Worm (Caenorhabditis elegans) whole organism, young adult: ENCODE measurements around the gene col-118.

Experiments used
- C17E4.6 ChIP-seq: fragments of 200-800 bp; sonication (Bioruptor generic); IDR thresholded peaks from 2 replicates; pipeline ENCODE4 v1.3.6; 2022; ENCODE audit warnings: missing genetic modification reagents, missing genetic modification characterization, missing compliant biosample characterization
- D2030.7 ChIP-seq: fragments of 200-800 bp; sonication (Bioruptor generic); IDR thresholded peaks from 2 replicates; pipeline ENCODE4 v1.3.6; 2022; ENCODE audit warnings: missing genetic modification reagents, missing genetic modification characterization, missing compliant biosample characterization
- F22D6.2 ChIP-seq: sonication (generic microtip); optimal IDR thresholded peaks from 2 replicates; lab custom pipeline; 2016; ENCODE audit warnings: mild to moderate bottlenecking, missing genetic modification characterization, missing compliant biosample characterization
- F49E8.2 ChIP-seq: sonication (generic microtip); optimal IDR thresholded peaks from 3 replicates; lab custom pipeline; 2017; ENCODE audit warnings: missing genetic modification characterization, mild to moderate bottlenecking, missing compliant biosample characterization, antibody characterized with exemption, moderate library complexity; ENCODE audit not compliant: insufficient read depth
- F52B5.7 ChIP-seq: sonication (generic microtip); optimal IDR thresholded peaks from 2 replicates; lab custom pipeline; 2016; ENCODE audit warnings: mild to moderate bottlenecking, missing genetic modification characterization, missing compliant biosample characterization
- F57A8.1 ChIP-seq: fragments of 200-800 bp; sonication (Bioruptor generic); optimal IDR thresholded peaks from 2 replicates; lab custom pipeline; 2018; ENCODE audit warnings: mild to moderate bottlenecking, missing genetic modification characterization, moderate library complexity, missing compliant biosample characterization
- T26A5.8 ChIP-seq: sonication (generic microtip); optimal IDR thresholded peaks from 2 replicates; lab custom pipeline; 2016; ENCODE audit warnings: missing genetic modification characterization, missing compliant biosample characterization
- Y56A3A.18 ChIP-seq: fragments of 200-800 bp; sonication (Bioruptor generic); IDR thresholded peaks from 2 replicates; pipeline ENCODE4 v1.3.6; 2022; ENCODE audit warnings: missing genetic modification reagents, missing genetic modification characterization, missing compliant biosample characterization
- Y67H2A.10 ChIP-seq: fragments of 200-800 bp; sonication (Bioruptor generic); conservative IDR thresholded peaks from 2 replicates; pipeline ENCODE4 v1.3.6; 2022; ENCODE audit warnings: missing genetic modification reagents, missing genetic modification characterization, missing compliant biosample characterization
- ZK185.1 ChIP-seq: sonication (generic microtip); optimal IDR thresholded peaks from 2 replicates; lab custom pipeline; 2016; ENCODE audit warnings: mild to moderate bottlenecking, missing genetic modification characterization, missing compliant biosample characterization; ENCODE audit not compliant: poor library complexity, severe bottlenecking
- akir-1 ChIP-seq: fragments of 200-800 bp; sonication (Bioruptor generic); optimal IDR thresholded peaks from 2 replicates; lab custom pipeline; 2018; ENCODE audit warnings: mild to moderate bottlenecking, missing genetic modification characterization, moderate library complexity, missing compliant biosample characterization
- ama-1 ChIP-seq, 3 experiments: fragments of 150-350 bp in 1 of 3; sonication (generic microtip) in 2 of 3; optimal IDR thresholded peaks; 2 replicates each; lab custom pipeline; 2014 to 2018; ENCODE audit warnings: missing biosample characterization in 2 of 3, missing genetic modification characterization in 2 of 3, missing genetic modification reagents in 2 of 3
- attf-3 ChIP-seq: fragments of 200-800 bp; sonication (Bioruptor generic); conservative IDR thresholded peaks from 2 replicates; pipeline ENCODE4 v1.3.6; 2022; ENCODE audit warnings: missing genetic modification reagents, missing genetic modification characterization, missing compliant biosample characterization
- cebp-2 ChIP-seq: fragments of 200-800 bp; sonication (Bioruptor generic); IDR thresholded peaks from 2 replicates; pipeline ENCODE4 v1.3.6; 2022; ENCODE audit warnings: missing genetic modification characterization, missing compliant biosample characterization
- ceh-58 ChIP-seq: fragments of 200-800 bp; sonication (Bioruptor generic); IDR thresholded peaks from 2 replicates; pipeline ENCODE4 v1.3.6; 2022; ENCODE audit warnings: missing genetic modification characterization, missing compliant biosample characterization
- chd-7 ChIP-seq: sonication (generic microtip); optimal IDR thresholded peaks from 2 replicates; lab custom pipeline; 2016; ENCODE audit warnings: mild to moderate bottlenecking, missing genetic modification characterization, moderate library complexity, missing compliant biosample characterization
- dpff-1 ChIP-seq: sonication (generic microtip); optimal IDR thresholded peaks from 2 replicates; lab custom pipeline; 2017; ENCODE audit warnings: mild to moderate bottlenecking, missing genetic modification characterization, missing compliant biosample characterization
- efl-1 ChIP-seq: fragments of 150-350 bp; optimal IDR thresholded peaks from 2 replicates; lab custom pipeline; 2014; ENCODE audit warnings: missing biosample characterization, missing genetic modification reagents, missing genetic modification characterization
- egrh-3 ChIP-seq: fragments of 200-800 bp; sonication (Bioruptor generic); IDR thresholded peaks from 2 replicates; pipeline ENCODE4 v1.3.6; 2022; ENCODE audit warnings: missing genetic modification reagents, missing genetic modification characterization, missing compliant biosample characterization
- ekl-4 ChIP-seq: fragments of 200-800 bp; sonication (Bioruptor generic); IDR thresholded peaks from 2 replicates; pipeline ENCODE4 v1.3.6; 2022; ENCODE audit warnings: missing genetic modification reagents, missing genetic modification characterization, missing compliant biosample characterization
- him-1 ChIP-seq: sonication (generic microtip); optimal IDR thresholded peaks from 2 replicates; lab custom pipeline; 2016; ENCODE audit warnings: missing genotype, missing genetic modification reagents, missing genetic modification characterization, missing compliant biosample characterization
- hlh-26 ChIP-seq: fragments of 200-800 bp; sonication (Bioruptor generic); conservative IDR thresholded peaks from 2 replicates; pipeline ENCODE4 v1.3.6; 2022; ENCODE audit warnings: missing genetic modification reagents, missing genetic modification characterization, missing compliant biosample characterization
- hmg-1.2 ChIP-seq: fragments of 200-800 bp; sonication (Bioruptor generic); IDR thresholded peaks from 2 replicates; pipeline ENCODE4 v1.3.6; 2022; ENCODE audit warnings: missing genetic modification reagents, missing genetic modification characterization, missing compliant biosample characterization
- hrde-1 ChIP-seq: sonication (generic microtip); optimal IDR thresholded peaks from 2 replicates; lab custom pipeline; 2016; ENCODE audit warnings: missing genetic modification characterization, mild to moderate bottlenecking, missing compliant biosample characterization, moderate library complexity, missing genotype, missing genetic modification reagents, borderline replicate concordance
- let-607 ChIP-seq, 2 experiments: fragments of 200-800 bp in 1 of 2; sonication (Bioruptor generic) in 1 of 2; sonication (generic microtip) in 1 of 2; optimal IDR thresholded peaks; 2 replicates each; lab custom pipeline; 2016 to 2018; ENCODE audit warnings: mild to moderate bottlenecking in 2 of 2, missing compliant biosample characterization in 2 of 2, missing genetic modification characterization in 2 of 2, moderate library complexity in 2 of 2, missing genotype in 1 of 2
- lin-26 ChIP-seq: fragments of 200-800 bp; sonication (Bioruptor generic); IDR thresholded peaks from 2 replicates; pipeline ENCODE4 v1.3.6; 2022; ENCODE audit warnings: missing genetic modification reagents, missing genetic modification characterization, missing compliant biosample characterization
- lsl-1 ChIP-seq: fragments of 200-800 bp; sonication (Bioruptor generic); optimal IDR thresholded peaks from 2 replicates; lab custom pipeline; 2018; ENCODE audit warnings: mild to moderate bottlenecking, missing genetic modification characterization, moderate library complexity, missing compliant biosample characterization
- madf-10 ChIP-seq: sonication (generic microtip); optimal IDR thresholded peaks from 2 replicates; lab custom pipeline; 2016; ENCODE audit warnings: mild to moderate bottlenecking, missing genetic modification characterization, missing compliant biosample characterization
- mel-28 ChIP-seq: sonication (generic microtip); optimal IDR thresholded peaks from 2 replicates; lab custom pipeline; 2016; ENCODE audit warnings: borderline replicate concordance, mild to moderate bottlenecking, missing genetic modification characterization, missing compliant biosample characterization
- nfya-1 ChIP-seq: sonication (generic microtip); optimal IDR thresholded peaks from 2 replicates; lab custom pipeline; 2017; ENCODE audit warnings: antibody characterized with exemption, missing compliant biosample characterization, missing genetic modification characterization, borderline replicate concordance; ENCODE audit not compliant: insufficient read depth
- nhr-120 ChIP-seq: fragments of 200-800 bp; sonication (Bioruptor generic); IDR thresholded peaks from 2 replicates; pipeline ENCODE4 v1.3.6; 2022; ENCODE audit warnings: missing genetic modification characterization, missing compliant biosample characterization
- nhr-179 ChIP-seq: sonication (generic microtip); optimal IDR thresholded peaks from 2 replicates; lab custom pipeline; 2016; ENCODE audit warnings: mild to moderate bottlenecking, missing genetic modification characterization, missing compliant biosample characterization
- rcor-1 ChIP-seq: fragments of 200-800 bp; sonication (Bioruptor generic); IDR thresholded peaks from 2 replicates; pipeline ENCODE4 v1.3.6; 2022; ENCODE audit warnings: missing genetic modification reagents, missing genetic modification characterization, missing compliant biosample characterization
- rec-8 ChIP-seq, 2 experiments: sonication (generic microtip); optimal IDR thresholded peaks; 2 replicates each; lab custom pipeline; 2016; ENCODE audit warnings: mild to moderate bottlenecking in 2 of 2, missing genetic modification characterization in 2 of 2, missing genetic modification reagents in 2 of 2, missing genotype in 2 of 2, missing biosample characterization in 1 of 2, missing compliant biosample characterization in 1 of 2, moderate library complexity in 1 of 2
- repo-1 ChIP-seq: sonication (generic microtip); optimal IDR thresholded peaks from 2 replicates; lab custom pipeline; 2017; ENCODE audit warnings: mild to moderate bottlenecking, missing genetic modification characterization, missing compliant biosample characterization
- rpc-1 ChIP-seq, 2 experiments: fragments of 150-350 bp in 1 of 2; sonication (generic microtip) in 1 of 2; optimal IDR thresholded peaks; 2 replicates each; lab custom pipeline; 2014 to 2018; ENCODE audit warnings: missing biosample characterization in 1 of 2, missing genetic modification characterization in 1 of 2, missing genetic modification reagents in 1 of 2, missing genotype in 1 of 2
- sdz-38 ChIP-seq: sonication (generic microtip); optimal IDR thresholded peaks from 2 replicates; lab custom pipeline; 2016; ENCODE audit warnings: missing genotype, missing genetic modification characterization, missing compliant biosample characterization
- snpc-1.1 ChIP-seq: sonication (generic microtip); optimal IDR thresholded peaks from 2 replicates; lab custom pipeline; 2017; ENCODE audit warnings: missing genetic modification characterization, mild to moderate bottlenecking, missing compliant biosample characterization, antibody characterized with exemption, moderate library complexity, missing genotype, missing genetic modification reagents; ENCODE audit not compliant: insufficient read depth
- snpc-1.3 ChIP-seq: sonication (generic microtip); optimal IDR thresholded peaks from 2 replicates; lab custom pipeline; 2017; ENCODE audit warnings: missing genetic modification characterization, mild to moderate bottlenecking, missing compliant biosample characterization, antibody characterized with exemption, moderate library complexity, missing genotype, missing genetic modification reagents; ENCODE audit not compliant: insufficient read depth
- snpc-4 ChIP-seq, 5 experiments: fragments of 150-350 bp in 1 of 5; sonication (generic microtip) in 4 of 5; optimal IDR thresholded peaks; 2 replicates each; lab custom pipeline; 2014 to 2018; ENCODE audit warnings: missing genetic modification characterization in 5 of 5, missing biosample characterization in 3 of 5, antibody characterized with exemption in 2 of 5, mild to moderate bottlenecking in 2 of 5, missing compliant biosample characterization in 2 of 5, missing genotype in 2 of 5, moderate library complexity in 2 of 5, missing genetic modification reagents in 1 of 5
- tlf-1 ChIP-seq: fragments of 200-800 bp; sonication (Bioruptor generic); optimal IDR thresholded peaks from 2 replicates; lab custom pipeline; 2018; ENCODE audit warnings: mild to moderate bottlenecking, missing genetic modification characterization, missing compliant biosample characterization
- unc-130 ChIP-seq: sonication (generic microtip); optimal IDR thresholded peaks from 2 replicates; lab custom pipeline; 2016; ENCODE audit warnings: missing genetic modification reagents, missing genetic modification characterization, missing compliant biosample characterization
- zfh-2 ChIP-seq: fragments of 200-800 bp; sonication (Bioruptor generic); conservative IDR thresholded peaks from 2 replicates; pipeline ENCODE4 v1.3.6; 2022; ENCODE audit warnings: missing genetic modification reagents, missing genetic modification characterization, missing compliant biosample characterization
- ztf-26 ChIP-seq: sonication (generic microtip); optimal IDR thresholded peaks from 2 replicates; lab custom pipeline; 2017; ENCODE audit warnings: missing genetic modification characterization, missing compliant biosample characterization
- ztf-28 ChIP-seq: fragments of 200-800 bp; sonication (Bioruptor generic); IDR thresholded peaks from 2 replicates; pipeline ENCODE4 v1.3.6; 2022; ENCODE audit warnings: missing genetic modification reagents, missing genetic modification characterization, missing compliant biosample characterization
- ztf-6 ChIP-seq: fragments of 200-800 bp; sonication (Bioruptor generic); IDR thresholded peaks from 2 replicates; pipeline ENCODE4 v1.3.6; 2022; ENCODE audit warnings: missing genetic modification reagents, missing genetic modification characterization, missing compliant biosample characterization

Gene col-118

ce11 chrIV:8891131-8891530 lies 43.1 kb downstream of the col-118 start, which contains the start of gene spr-2:
Gene spr-2 (plus strand): TSS chrIV:8891462.
- no peak for TF ChIP-seq Y67H2A.10
- TF ChIP-seq unc-130: no peak
- TF ChIP-seq cebp-2 (GFP tag; lab: Robert Waterston, UW): no peak
- no peak for TF ChIP-seq snpc-1.3 (tag; lab: Kevin White, UChicago)
- TF ChIP-seq attf-3 (GFP tag; lab: Robert Waterston, UW): peak; percentile 58
- peak; percentile 21; the same call in 1 of the 2 replicates for TF ChIP-seq rcor-1 (GFP tag; lab: Robert Waterston, UW)
- no peak for TF ChIP-seq snpc-1.1 (tag; lab: Kevin White, UChicago)
- TF ChIP-seq hlh-26 (GFP tag; lab: Robert Waterston, UW): no peak
- no peak for TF ChIP-seq mel-28 (tag; lab: Kevin White, UChicago)
- TF ChIP-seq hmg-1.2 (GFP tag; lab: Robert Waterston, UW): no peak
- no peak for TF ChIP-seq akir-1
- no peak for TF ChIP-seq F52B5.7
- no peak for TF ChIP-seq nfya-1
- TF ChIP-seq chd-7 (tag; lab: Kevin White, UChicago): no peak
- no peak for TF ChIP-seq T26A5.8 (tag; lab: Kevin White, UChicago)
- no peak for TF ChIP-seq F22D6.2 (tag; lab: Kevin White, UChicago)
- TF ChIP-seq ztf-26 (tag; lab: Kevin White, UChicago): no peak
- TF ChIP-seq zfh-2: no peak
- no peak for TF ChIP-seq egrh-3 (GFP tag; lab: Robert Waterston, UW)
- TF ChIP-seq dpff-1 (tag; lab: Kevin White, UChicago): peak; percentile 35
- TF ChIP-seq D2030.7 (GFP tag; lab: Robert Waterston, UW): peak; percentile 10; the same call in 1 of the 2 replicates
- no peak for TF ChIP-seq C17E4.6 (GFP tag; lab: Robert Waterston, UW)
- TF ChIP-seq efl-1 (GFP tag; lab: Kevin White, UChicago): peak; percentile 30
- TF ChIP-seq ztf-28 (GFP tag; lab: Robert Waterston, UW): no peak
- no peak for TF ChIP-seq him-1 (tag; lab: Kevin White, UChicago)
- no peak for TF ChIP-seq let-607 (tag; optimal IDR thresholded peaks at IDR 0.05; lab: Kevin White, UChicago)
- no peak for TF ChIP-seq F57A8.1
- TF ChIP-seq sdz-38 (tag; lab: Kevin White, UChicago): no peak
- no peak for TF ChIP-seq rpc-1 (optimal IDR thresholded peaks at IDR 0.05; lab: Kevin White, UChicago)
- TF ChIP-seq rpc-1 (tag; optimal IDR thresholded peaks at IDR 0.05; lab: Kevin White, UChicago): no peak
- peak; percentile 42 for TF ChIP-seq lsl-1 (GFP tag; lab: Kevin White, UChicago)
- no peak for TF ChIP-seq madf-10 (tag; lab: Kevin White, UChicago)
- peak; percentile 10 for TF ChIP-seq tlf-1 (GFP tag; lab: Kevin White, UChicago)
- TF ChIP-seq snpc-4 (GFP tag; optimal IDR thresholded peaks at IDR 0.05; lab: Kevin White, UChicago): no peak
- TF ChIP-seq snpc-4 (tag; optimal IDR thresholded peaks at IDR 0.05; lab: Kevin White, UChicago): peak; percentile 34 to 68 (median 43)
- TF ChIP-seq Y56A3A.18 (GFP tag; lab: Robert Waterston, UW): no peak
- TF ChIP-seq ekl-4: 0 out of 2 replicates have a peak, but pooled peaks have one; percentile 13
- peak; percentile 44 for TF ChIP-seq ZK185.1 (tag; lab: Kevin White, UChicago)
- no peak for TF ChIP-seq nhr-120 (GFP tag; lab: Robert Waterston, UW)
- TF ChIP-seq repo-1 (tag; lab: Kevin White, UChicago): peak; percentile 30
- no peak for TF ChIP-seq rec-8 (tag; optimal IDR thresholded peaks at IDR 0.05; lab: Kevin White, UChicago)
- no peak for TF ChIP-seq nhr-179 (tag; lab: Kevin White, UChicago)
- TF ChIP-seq hrde-1 (tag; lab: Kevin White, UChicago): peak; percentile 56
- TF ChIP-seq F49E8.2 (tag; lab: Kevin White, UChicago): no peak
- no peak for TF ChIP-seq ztf-6 (GFP tag; lab: Robert Waterston, UW)
- no peak for TF ChIP-seq ceh-58 (GFP tag; lab: Robert Waterston, UW)
- no peak for TF ChIP-seq lin-26
- TF ChIP-seq ama-1 (optimal IDR thresholded peaks at IDR 0.05; lab: Kevin White, UChicago): no peak
- TF ChIP-seq ama-1 (GFP tag; optimal IDR thresholded peaks at IDR 0.05; lab: Kevin White, UChicago): no peak
